Worm (Caenorhabditis elegans) whole organism, L4 larva: ENCODE measurements around the gene ZK897.10.

Experiments used
- T26A8.4 ChIP-seq: fragments of 200-800 bp; sonication (Bioruptor generic); IDR thresholded peaks from 2 replicates; pipeline ENCODE4 v1.3.6; 2022; ENCODE audit warnings: missing genetic modification characterization, missing compliant biosample characterization
- egl-27 ChIP-seq: sonication (generic microtip); optimal IDR thresholded peaks from 3 replicates; lab custom pipeline; 2017; ENCODE audit warnings: missing biosample characterization, missing genetic modification reagents, missing genetic modification characterization
- lin-39 ChIP-seq: fragments of 150-350 bp; optimal IDR thresholded peaks from 2 replicates; lab custom pipeline; 2014; ENCODE audit warnings: missing biosample characterization, missing genetic modification reagents, missing genetic modification characterization
- mdl-1 ChIP-seq, 2 experiments: fragments of 150-350 bp in 1 of 2; sonication (generic microtip) in 1 of 2; optimal IDR thresholded peaks; 2 replicates each; lab custom pipeline; 2014 to 2017; ENCODE audit warnings: missing biosample characterization in 2 of 2, missing genetic modification characterization in 2 of 2
- nhr-237 ChIP-seq: sonication (generic microtip); optimal IDR thresholded peaks from 2 replicates; lab custom pipeline; 2017; ENCODE audit warnings: missing biosample characterization, missing genetic modification characterization
- skn-1 ChIP-seq: fragments of 150-350 bp; optimal IDR thresholded peaks from 2 replicates; lab custom pipeline; 2014; ENCODE audit warnings: missing biosample characterization, missing genetic modification characterization
- ztf-11 ChIP-seq: fragments of 150-350 bp; optimal IDR thresholded peaks from 2 replicates; lab custom pipeline; 2014; ENCODE audit warnings: missing biosample characterization, missing genetic modification characterization

DNA sequence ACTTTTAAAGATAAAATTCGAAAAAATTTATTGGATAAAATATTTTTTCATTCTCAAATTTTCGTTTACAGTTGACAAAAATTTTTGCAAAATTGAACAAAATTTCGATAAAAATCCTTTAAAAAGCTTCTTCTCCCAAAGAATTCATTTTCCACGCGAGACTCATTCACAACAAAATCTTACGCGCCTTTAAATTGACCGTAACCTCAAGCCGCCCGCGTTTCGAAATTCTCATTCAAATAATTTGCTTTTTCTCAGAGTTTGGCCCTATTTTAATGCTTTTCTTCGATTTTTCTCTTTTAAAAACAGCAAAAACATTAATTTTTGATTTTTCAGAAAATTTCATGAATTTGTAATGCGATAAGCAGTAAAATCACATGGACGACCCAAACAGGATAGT is 40.4 kb downstream of the ZK897.10 start, which contains the start of gene F07C6.4:
- TF ChIP-seq ztf-11 (tag; lab: Kevin White, UChicago) (no peak), skn-1 (no peak), egl-27 (tag; lab: Kevin White, UChicago) (no peak), nhr-237 (tag; lab: Kevin White, UChicago) (no peak), lin-39 (no peak), T26A8.4 (no peak), mdl-1 (tag; optimal IDR thresholded peaks at IDR 0.05; lab: Kevin White, UChicago) (no peak)
